Worm (Caenorhabditis elegans): ENCODE measurements around the gene frpr-8.

- TF ChIP-seq lin-39 (tag; optimal IDR thresholded peaks at IDR 0.05) (no peak), zag-1 (tag; optimal IDR thresholded peaks at IDR 0.05) (no peak), lsy-2 (tag; optimal IDR thresholded peaks at IDR 0.05) (no peak), nhr-77 (tag; optimal IDR thresholded peaks at IDR 0.05) (no peak), fkh-10 (GFP tag; optimal IDR thresholded peaks at IDR 0.05) (no peak), skn-1 (tag; optimal IDR thresholded peaks at IDR 0.05) (no peak), mep-1 (tag; optimal IDR thresholded peaks at IDR 0.05) (no peak), ces-1 (GFP tag; optimal IDR thresholded peaks at IDR 0.05) (no peak), jun-1 (tag; optimal IDR thresholded peaks at IDR 0.05) (no peak), fos-1 (tag; optimal IDR thresholded peaks at IDR 0.05) (no peak), unc-98 (GFP tag; IDR thresholded peaks at IDR 0.05) (no peak), hpl-2 (GFP tag; optimal IDR thresholded peaks at IDR 0.05) (no peak), ztf-4 (tag; optimal IDR thresholded peaks at IDR 0.05) (no peak)
These were observed 53.0 kb downstream of the frpr-8 start, which contains the start of gene asns-2 for ce11 chrX:8750660-8751059.
